Fruit fly (Drosophila melanogaster) whole organism, embryonic: ENCODE measurements around the gene CG5181.

Experiments
- ATbp ChIP-seq: fragments of 200-800 bp; sonication (Bioruptor generic); optimal IDR thresholded peaks from 2 replicates; lab custom pipeline; 2017; ENCODE audit warnings: missing biosample characterization, mild to moderate bottlenecking, missing genetic modification characterization, missing genetic modification reagents
- Abd-B ChIP-seq: fragments of 200-800 bp; sonication (Bioruptor generic); optimal IDR thresholded peaks from 2 replicates; lab custom pipeline; 2018; ENCODE audit warnings: missing biosample characterization, mild to moderate bottlenecking, missing genetic modification characterization, moderate library complexity
- BtbVII ChIP-seq: fragments of 200-800 bp; sonication (Bioruptor generic); optimal IDR thresholded peaks from 3 replicates; lab custom pipeline; 2017; ENCODE audit warnings: missing biosample characterization, mild to moderate bottlenecking, missing genetic modification characterization
- CG11456 ChIP-seq: fragments of 200-800 bp; sonication (Bioruptor generic); IDR thresholded peaks from 3 replicates; pipeline ENCODE4 v1.3.6; 2022; ENCODE audit warnings: missing biosample characterization, missing genetic modification characterization
- CG12236 ChIP-seq: fragments of 200-800 bp; sonication (Bioruptor generic); optimal IDR thresholded peaks from 2 replicates; lab custom pipeline; 2016; ENCODE audit warnings: missing biosample characterization, missing genetic modification characterization
- CG13296 ChIP-seq: fragments of 200-800 bp; sonication (Bioruptor generic); optimal IDR thresholded peaks from 3 replicates; lab custom pipeline; 2018; ENCODE audit warnings: missing biosample characterization, mild to moderate bottlenecking, missing genetic modification characterization
- CG13424 ChIP-seq: fragments of 200-800 bp; sonication (Bioruptor generic); optimal IDR thresholded peaks from 2 replicates; lab custom pipeline; 2019; ENCODE audit warnings: missing biosample characterization, mild to moderate bottlenecking, missing genetic modification characterization, moderate library complexity
- CG14710 ChIP-seq: fragments of 200-800 bp; sonication (Bioruptor generic); optimal IDR thresholded peaks from 3 replicates; lab custom pipeline; 2019; ENCODE audit warnings: missing biosample characterization, mild to moderate bottlenecking, missing genetic modification characterization, moderate library complexity
- CG15514 ChIP-seq: fragments of 200-800 bp; sonication (Bioruptor generic); optimal IDR thresholded peaks from 3 replicates; lab custom pipeline; 2017; ENCODE audit warnings: missing biosample characterization, missing genetic modification characterization, mild to moderate bottlenecking, moderate library complexity, missing genetic modification reagents
- CG15696 ChIP-seq: fragments of 200-800 bp; sonication (Bioruptor generic); optimal IDR thresholded peaks from 2 replicates; lab custom pipeline; 2019; ENCODE audit warnings: missing biosample characterization, mild to moderate bottlenecking, missing genetic modification characterization, moderate library complexity
- CG18262 ChIP-seq: fragments of 200-800 bp; optimal IDR thresholded peaks from 3 replicates; lab custom pipeline; 2019; ENCODE audit warnings: missing biosample characterization, mild to moderate bottlenecking, missing genetic modification characterization, moderate library complexity
- CG30431 ChIP-seq: fragments of 200-800 bp; sonication (Bioruptor generic); optimal IDR thresholded peaks from 2 replicates; lab custom pipeline; 2017; ENCODE audit warnings: missing biosample characterization, missing genetic modification characterization
- CG3065 ChIP-seq: fragments of 200-800 bp; sonication (Bioruptor generic); optimal IDR thresholded peaks from 2 replicates; lab custom pipeline; 2016; ENCODE audit warnings: missing biosample characterization, missing genetic modification characterization
- CG33557 ChIP-seq: fragments of 200-800 bp; sonication (Bioruptor generic); optimal IDR thresholded peaks from 2 replicates; lab custom pipeline; 2019; ENCODE audit warnings: missing biosample characterization, mild to moderate bottlenecking, missing genetic modification characterization, moderate library complexity
- CG3995 ChIP-seq: fragments of 200-800 bp; sonication (Bioruptor generic); optimal IDR thresholded peaks from 3 replicates; lab custom pipeline; 2016; ENCODE audit warnings: missing biosample characterization, missing genetic modification characterization
- CG6175 ChIP-seq: fragments of 200-800 bp; sonication (Bioruptor generic); IDR thresholded peaks from 3 replicates; pipeline ENCODE4 v1.3.6; 2022; ENCODE audit warnings: missing biosample characterization, missing genetic modification characterization
- CG6689 ChIP-seq: fragments of 200-800 bp; sonication (Bioruptor generic); IDR thresholded peaks from 2 replicates; pipeline ENCODE4 v1.3.6; 2022; ENCODE audit warnings: missing biosample characterization, missing genetic modification characterization
- CG6791 ChIP-seq: fragments of 200-800 bp; sonication (Bioruptor generic); IDR thresholded peaks from 3 replicates; pipeline ENCODE4 v1.3.6; 2022; ENCODE audit warnings: missing biosample characterization, missing genetic modification characterization; ENCODE audit not compliant: partially characterized antibody
- CG8924 ChIP-seq: fragments of 200-800 bp; optimal IDR thresholded peaks from 3 replicates; lab custom pipeline; 2019; ENCODE audit warnings: missing biosample characterization, mild to moderate bottlenecking, missing genetic modification characterization, moderate library complexity
- CG9437 ChIP-seq: fragments of 200-800 bp; sonication (Bioruptor generic); optimal IDR thresholded peaks from 2 replicates; lab custom pipeline; 2018; ENCODE audit warnings: missing biosample characterization, mild to moderate bottlenecking, missing genetic modification characterization
- CTCF ChIP-seq: fragments of 200-800 bp; sonication (Bioruptor generic); optimal IDR thresholded peaks from 2 replicates; lab custom pipeline; 2017; ENCODE audit warnings: missing biosample characterization, mild to moderate bottlenecking, missing genetic modification characterization, moderate library complexity
- Dbx ChIP-seq: fragments of 200-800 bp; sonication (Bioruptor generic); IDR thresholded peaks from 3 replicates; pipeline ENCODE4 v1.3.6; 2022; ENCODE audit warnings: missing biosample characterization, missing genetic modification characterization
- Ets65A ChIP-seq: fragments of 200-800 bp; sonication (Bioruptor generic); peaks from one replicate; lab custom pipeline; 2016; ENCODE audit warnings: missing biosample characterization, missing genetic modification characterization
- Ets97D ChIP-seq: fragments of 200-800 bp; sonication (Bioruptor generic); optimal IDR thresholded peaks from 3 replicates; lab custom pipeline; 2016; ENCODE audit warnings: missing biosample characterization, missing genetic modification characterization
- Fer3 ChIP-seq: fragments of 200-800 bp; sonication (Bioruptor generic); optimal IDR thresholded peaks from 2 replicates; lab custom pipeline; 2018; ENCODE audit warnings: missing biosample characterization, mild to moderate bottlenecking, missing genetic modification characterization, moderate library complexity
- H15 ChIP-seq: fragments of 200-800 bp; sonication (Bioruptor generic); IDR thresholded peaks from 3 replicates; pipeline ENCODE4 v1.3.6; 2022; ENCODE audit warnings: missing biosample characterization, missing genetic modification characterization
- HHEX ChIP-seq: fragments of 200-800 bp; sonication (Bioruptor generic); optimal IDR thresholded peaks from 3 replicates; lab custom pipeline; 2017; ENCODE audit warnings: missing biosample characterization, mild to moderate bottlenecking, missing genetic modification characterization, missing genetic modification reagents
- Myb ChIP-seq: fragments of 200-800 bp; sonication (Bioruptor generic); optimal IDR thresholded peaks from 2 replicates; lab custom pipeline; 2016; ENCODE audit warnings: missing biosample characterization, missing genetic modification characterization
- Nf-YA ChIP-seq: fragments of 200-800 bp; sonication (Bioruptor generic); IDR thresholded peaks from 2 replicates; pipeline ENCODE4 v1.3.6; 2022; ENCODE audit warnings: missing biosample characterization, missing genetic modification characterization
- Nf-YC ChIP-seq: fragments of 200-800 bp; optimal IDR thresholded peaks from 3 replicates; lab custom pipeline; 2019; ENCODE audit warnings: missing biosample characterization, mild to moderate bottlenecking, missing genetic modification characterization, moderate library complexity
- Ravus ChIP-seq: fragments of 200-800 bp; sonication (Bioruptor generic); IDR thresholded peaks from 2 replicates; pipeline ENCODE4 v1.3.6; 2022; ENCODE audit warnings: missing biosample characterization, missing genetic modification characterization
- Six4 ChIP-seq: fragments of 200-800 bp; sonication (Bioruptor generic); optimal IDR thresholded peaks from 2 replicates; lab custom pipeline; 2016; ENCODE audit warnings: missing biosample characterization, missing genetic modification characterization
- Xrp1 ChIP-seq: fragments of 200-800 bp; sonication (Bioruptor generic); IDR thresholded peaks from 2 replicates; pipeline ENCODE4 v1.3.6; 2022; ENCODE audit warnings: missing biosample characterization, missing genetic modification characterization
- al ChIP-seq: fragments of 200-800 bp; sonication (Bioruptor generic); IDR thresholded peaks from 2 replicates; pipeline ENCODE4 v1.3.6; 2022; ENCODE audit warnings: missing biosample characterization, missing genetic modification characterization
- ash1 ChIP-seq: fragments of 200-800 bp; sonication (Bioruptor generic); optimal IDR thresholded peaks from 2 replicates; lab custom pipeline; 2018; ENCODE audit warnings: missing biosample characterization, mild to moderate bottlenecking, missing genetic modification characterization
- bbx ChIP-seq: fragments of 200-800 bp; sonication (Bioruptor generic); IDR thresholded peaks from 2 replicates; pipeline ENCODE4 v1.3.6; 2022; ENCODE audit warnings: missing biosample characterization, missing genetic modification characterization; ENCODE audit not compliant: partially characterized antibody
- bsh ChIP-seq, 2 experiments: fragments of 200-800 bp; sonication (Bioruptor generic); optimal IDR thresholded peaks; 2 replicates each; lab custom pipeline; 2017 to 2018; ENCODE audit warnings: mild to moderate bottlenecking in 2 of 2, missing biosample characterization in 2 of 2, missing genetic modification characterization in 2 of 2, moderate library complexity in 1 of 2
- cato ChIP-seq: fragments of 200-800 bp; sonication (Bioruptor generic); optimal IDR thresholded peaks from 2 replicates; lab custom pipeline; 2016; ENCODE audit warnings: missing biosample characterization, missing genetic modification characterization, borderline replicate concordance
- corto ChIP-seq: fragments of 200-800 bp; sonication (Bioruptor generic); optimal IDR thresholded peaks from 2 replicates; lab custom pipeline; 2016; ENCODE audit warnings: missing biosample characterization, mild to moderate bottlenecking, missing genetic modification characterization, moderate library complexity
- crp ChIP-seq, 2 experiments: fragments of 200-800 bp; sonication (Bioruptor generic); optimal IDR thresholded peaks; 2 replicates in 1 of 2; 3 replicates in 1 of 2; lab custom pipeline; 2017; ENCODE audit warnings: missing biosample characterization in 2 of 2, missing genetic modification characterization in 2 of 2, mild to moderate bottlenecking in 1 of 2, moderate library complexity in 1 of 2
- dimm ChIP-seq: fragments of 200-800 bp; sonication (Bioruptor generic); IDR thresholded peaks from 2 replicates; pipeline ENCODE4 v1.3.6; 2022; ENCODE audit warnings: missing biosample characterization, missing genetic modification characterization
- emc ChIP-seq: fragments of 200-800 bp; sonication (Bioruptor generic); optimal IDR thresholded peaks from 2 replicates; lab custom pipeline; 2016; ENCODE audit warnings: missing biosample characterization, missing genetic modification characterization
- esg ChIP-seq: fragments of 200-800 bp; sonication (Bioruptor generic); conservative IDR thresholded peaks from 2 replicates; pipeline ENCODE4 v1.3.6; 2022; ENCODE audit warnings: missing biosample characterization, missing genetic modification characterization
- fd64A ChIP-seq: fragments of 200-800 bp; sonication (Bioruptor generic); optimal IDR thresholded peaks from 3 replicates; lab custom pipeline; 2018; ENCODE audit warnings: missing biosample characterization, mild to moderate bottlenecking, missing genetic modification characterization
- gcm ChIP-seq: fragments of 200-800 bp; sonication (Bioruptor generic); optimal IDR thresholded peaks from 2 replicates; lab custom pipeline; 2019; ENCODE audit warnings: missing biosample characterization, mild to moderate bottlenecking, missing genetic modification characterization, moderate library complexity
- gem ChIP-seq: fragments of 200-800 bp; sonication (Bioruptor generic); optimal IDR thresholded peaks from 2 replicates; lab custom pipeline; 2019; ENCODE audit warnings: missing biosample characterization, mild to moderate bottlenecking, missing genetic modification characterization, moderate library complexity
- gro ChIP-seq: fragments of 200-800 bp; sonication (Bioruptor generic); optimal IDR thresholded peaks from 2 replicates; lab custom pipeline; 2016; ENCODE audit warnings: missing biosample characterization, missing genetic modification characterization
- ken ChIP-seq: fragments of 200-800 bp; sonication (Bioruptor generic); IDR thresholded peaks from 3 replicates; pipeline ENCODE4 v1.3.6; 2022; ENCODE audit warnings: missing biosample characterization, missing genetic modification characterization
- scrt ChIP-seq: fragments of 200-800 bp; sonication (Bioruptor generic); optimal IDR thresholded peaks from 2 replicates; lab custom pipeline; 2018; ENCODE audit warnings: missing biosample characterization, mild to moderate bottlenecking, missing genetic modification characterization, moderate library complexity
- sd ChIP-seq: fragments of 200-800 bp; sonication (Bioruptor generic); optimal IDR thresholded peaks from 3 replicates; lab custom pipeline; 2018; ENCODE audit warnings: missing biosample characterization, mild to moderate bottlenecking, missing genetic modification characterization, moderate library complexity
- ttk ChIP-seq: fragments of 200-800 bp; sonication (Bioruptor generic); IDR thresholded peaks from 2 replicates; pipeline ENCODE4 v2.1.2; 2022; ENCODE audit warnings: missing biosample characterization, missing genetic modification characterization

Gene CG5181

DNA sequence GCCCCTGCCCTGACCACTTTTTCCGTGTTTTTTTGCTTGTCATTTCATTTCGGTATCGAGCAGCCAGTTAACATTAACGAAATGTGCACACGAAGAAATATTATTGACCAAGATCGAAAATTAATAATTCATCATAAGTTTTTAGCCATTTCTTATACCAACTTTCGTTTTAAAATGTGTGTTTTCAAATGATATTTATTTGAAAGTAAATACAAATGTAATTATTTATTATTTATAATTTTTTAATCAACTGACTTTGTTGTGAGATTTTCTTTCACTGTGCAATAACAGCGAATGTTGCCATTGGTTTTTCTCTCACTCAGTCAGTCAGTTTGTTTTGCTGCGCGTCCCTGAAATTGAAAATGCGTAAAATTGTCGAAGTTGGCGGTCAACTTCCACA is 13.8 kb downstream of the CG5181 start (continued):
- TF ChIP-seq CG33557 (GFP tag; lab: Kevin White, UChicago) (no peak), dimm (GFP tag; lab: Robert Waterston, UW) (no peak), HHEX (GFP tag; lab: Kevin White, UChicago) (peak; percentile 20), Ets65A (GFP tag; lab: Kevin White, UChicago) (no peak), gcm (GFP tag; lab: Kevin White, UChicago) (peak; percentile 54), CTCF (GFP tag; lab: Kevin White, UChicago) (no peak), CG12236 (GFP tag; lab: Kevin White, UChicago) (no peak), corto (no peak), sd (tag; lab: Kevin White, UChicago) (no peak), Dbx (GFP tag; lab: Robert Waterston, UW) (no peak; the same call in 2 of the 3 replicates), CG6175 (GFP tag; lab: Robert Waterston, UW) (no peak), Xrp1 (peak; percentile 58), CG6689 (peak; percentile 56), Ravus (GFP tag; lab: Robert Waterston, UW) (peak; percentile 37), CG3995 (no peak), Nf-YC (peak; percentile 35), CG8924 (tag; lab: Kevin White, UChicago) (peak; percentile 68), al (GFP tag; lab: Robert Waterston, UW) (0 out of 2 replicates have a peak, but pooled peaks have one; percentile 32), bsh (GFP tag; optimal IDR thresholded peaks at IDR 0.05; lab: Kevin White, UChicago) (peak in 1 of 2 experiments; percentile 44), Six4 (GFP tag; lab: Kevin White, UChicago) (peak; percentile 6), CG11456 (no peak), ken (GFP tag; lab: Robert Waterston, UW) (peak; percentile 9; the same call in 1 of the 3 replicates), CG13424 (tag; lab: Kevin White, UChicago) (peak; percentile 76), emc (GFP tag; lab: Kevin White, UChicago) (no peak), fd64A (no peak), gem (tag; lab: Kevin White, UChicago) (peak; percentile 84), H15 (GFP tag; lab: Robert Waterston, UW) (0 out of 3 replicates have a peak, but pooled peaks have one; percentile 10), cato (GFP tag; lab: Kevin White, UChicago) (no peak), Myb (GFP tag; lab: Kevin White, UChicago) (no peak), CG9437 (GFP tag; lab: Kevin White, UChicago) (peak; percentile 37), CG15696 (tag; lab: Kevin White, UChicago) (no peak), CG15514 (GFP tag; lab: Kevin White, UChicago) (peak; percentile 25), CG3065 (GFP tag; lab: Kevin White, UChicago) (no peak), Abd-B (peak; percentile 44), CG18262 (peak; percentile 62), ash1 (GFP tag; lab: Kevin White, UChicago) (no peak), BtbVII (GFP tag; lab: Kevin White, UChicago) (peak; percentile 49), esg (GFP tag; lab: Robert Waterston, UW) (0 out of 2 replicates have a peak, but pooled peaks have one; percentile 33), scrt (GFP tag; lab: Kevin White, UChicago) (peak; percentile 17), bbx (GFP tag; lab: Robert Waterston, UW) (no peak), ATbp (peak; percentile 44), gro (GFP tag; lab: Kevin White, UChicago) (no peak), CG14710 (tag; lab: Kevin White, UChicago) (peak; percentile 11), crp (GFP tag; optimal IDR thresholded peaks at IDR 0.05; lab: Kevin White, UChicago) (no peak), Ets97D (GFP tag; lab: Kevin White, UChicago) (no peak), CG30431 (GFP tag; lab: Kevin White, UChicago) (no peak), CG6791 (GFP tag; lab: Robert Waterston, UW) (no peak), ttk (GFP tag; lab: Robert Waterston, UW) (peak; percentile 72), Fer3 (tag; lab: Kevin White, UChicago) (peak; percentile 71), CG13296 (peak; percentile 62), Nf-YA (GFP tag; lab: Robert Waterston, UW) (0 out of 2 replicates have a peak, but pooled peaks have one; percentile 35)
